Worm (Caenorhabditis elegans): ENCODE measurements around the gene fbxa-6.

ce11 chrIII:19509-19908 lies 16.6 kb upstream of the fbxa-6 start, which contains the start of gene H10E21.4:
- TF ChIP-seq pha-4 (tag; optimal IDR thresholded peaks at IDR 0.05) (no peak), daf-12 (tag; optimal IDR thresholded peaks at IDR 0.05) (no peak), mdl-1 (tag; optimal IDR thresholded peaks at IDR 0.05) (no peak), elt-3 (tag; optimal IDR thresholded peaks at IDR 0.05) (no peak)

Measured in whole organism, L3 larva.